Worm (Caenorhabditis elegans) whole organism, late embryonic: ENCODE results near the gene fbxb-114.

Experiments
- hlh-30 ChIP-seq: sonication (generic microtip); optimal IDR thresholded peaks from 2 replicates; lab custom pipeline; 2017; ENCODE audit warnings: antibody characterized with exemption, missing genetic modification characterization, missing compliant biosample characterization; ENCODE audit not compliant: insufficient read depth
- madf-2 ChIP-seq: sonication (generic microtip); optimal IDR thresholded peaks from 2 replicates; lab custom pipeline; 2017; ENCODE audit warnings: missing genetic modification characterization, missing compliant biosample characterization
- pqm-1 ChIP-seq: sonication (generic microtip); optimal IDR thresholded peaks from 2 replicates; lab custom pipeline; 2016; ENCODE audit warnings: missing genetic modification characterization, missing compliant biosample characterization
- syd-9 ChIP-seq: sonication (generic microtip); optimal IDR thresholded peaks from 2 replicates; lab custom pipeline; 2016; ENCODE audit warnings: mild to moderate bottlenecking, missing genetic modification characterization, moderate library complexity, missing compliant biosample characterization

DNA sequence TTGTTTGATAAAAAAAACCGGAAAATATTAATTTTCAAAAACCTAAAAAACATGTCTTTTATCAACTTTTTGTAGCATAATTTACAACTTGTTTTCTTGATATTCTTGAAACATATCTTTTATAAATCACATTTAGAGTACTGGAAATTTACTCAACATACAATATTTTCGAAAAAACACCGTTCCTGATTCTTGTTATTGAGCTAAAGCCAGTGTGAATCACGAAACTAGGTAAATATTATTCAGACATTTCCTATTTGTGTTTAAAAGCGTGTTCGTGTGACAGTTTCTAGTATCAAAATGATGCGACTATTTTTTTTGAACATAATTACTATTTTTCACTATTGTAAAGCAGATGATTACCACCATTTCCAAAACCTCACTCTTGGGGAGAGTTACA is 2.0 kb downstream of the fbxb-114 start, which contains the start of gene C30E1.4:
- TF ChIP-seq hlh-30 (tag; lab: Kevin White, UChicago) (no peak), madf-2 (tag; lab: Kevin White, UChicago) (no peak), syd-9 (no peak), pqm-1 (tag; lab: Kevin White, UChicago) (no peak)
